Fruit fly (Drosophila melanogaster): ENCODE results near the gene PVRAP.

The PVRAP gene

dm6 chr3L:5987637-5988036, 9.4 kb upstream of the PVRAP start (continued):
- TF ChIP-seq CG8359 (GFP tag; optimal IDR thresholded peaks at IDR 0.05; ENCODE audit: borderline replicate concordance) (peak; percentile 38), unpg (GFP tag; optimal IDR thresholded peaks at IDR 0.05) (peak; percentile 42), sc (optimal IDR thresholded peaks at IDR 0.05) (no peak), sc (GFP tag; optimal IDR thresholded peaks at IDR 0.05) (peak; percentile 25), rib (GFP tag; IDR thresholded peaks at IDR 0.05) (no peak), CG14667 (GFP tag; IDR thresholded peaks at IDR 0.05) (peak; percentile 24; the same call in 1 of the 2 replicates), klu (GFP tag; IDR thresholded peaks at IDR 0.05) (no peak), Abd-B (GFP tag; optimal IDR thresholded peaks at IDR 0.05) (peak; percentile 11), NC2β (GFP tag; optimal IDR thresholded peaks at IDR 0.05) (peak; percentile 51), E2f2 (GFP tag; IDR thresholded peaks at IDR 0.05) (no peak), cato (GFP tag; optimal IDR thresholded peaks at IDR 0.05; ENCODE audit: borderline replicate concordance) (peak; percentile 16), jigr1 (GFP tag; IDR thresholded peaks at IDR 0.05) (no peak), dimm (GFP tag; IDR thresholded peaks at IDR 0.05) (0 out of 2 replicates have a peak, but pooled peaks have one; percentile 4), CG17568 (GFP tag; optimal IDR thresholded peaks at IDR 0.05) (peak; percentile 18), CG6689 (GFP tag; IDR thresholded peaks at IDR 0.05) (peak; percentile 69), CG11398 (GFP tag; optimal IDR thresholded peaks at IDR 0.05) (peak; percentile 24), HmgZ (tag; optimal IDR thresholded peaks at IDR 0.05) (no peak), CG7372 (GFP tag; IDR thresholded peaks at IDR 0.05) (peak; percentile 22; the same call in 1 of the 2 replicates), pnt (GFP tag; optimal IDR thresholded peaks at IDR 0.05) (peak; percentile 51), cwo (GFP tag; optimal IDR thresholded peaks at IDR 0.05) (no peak), CG1529 (GFP tag; optimal IDR thresholded peaks at IDR 0.05) (peak; percentile 57), Oli (tag; optimal IDR thresholded peaks at IDR 0.05) (peak; percentile 49), Asciz (GFP tag; optimal IDR thresholded peaks at IDR 0.05) (peak; percentile 15), lola (GFP tag; optimal IDR thresholded peaks at IDR 0.05) (peak in 1 of 3 experiments; percentile 73), CG7357 (GFP tag; IDR thresholded peaks at IDR 0.05) (no peak), CG17612 (GFP tag; IDR thresholded peaks at IDR 0.05) (no peak), CG12391 (tag; optimal IDR thresholded peaks at IDR 0.05) (peak; percentile 67), slou (GFP tag; optimal IDR thresholded peaks at IDR 0.05) (no peak), CG7556 (GFP tag; optimal IDR thresholded peaks at IDR 0.05) (peak; percentile 54), Hand (GFP tag; optimal IDR thresholded peaks at IDR 0.05) (no peak), Dfd (GFP tag; optimal IDR thresholded peaks at IDR 0.05) (no peak), CG13775 (GFP tag; optimal IDR thresholded peaks at IDR 0.05) (peak; percentile 38), al (GFP tag; IDR thresholded peaks at IDR 0.05) (no peak), gcm (GFP tag; optimal IDR thresholded peaks at IDR 0.05) (peak; percentile 39), en (GFP tag; optimal IDR thresholded peaks at IDR 0.05) (peak; percentile 25), CG18599 (GFP tag; optimal IDR thresholded peaks at IDR 0.05) (peak; percentile 32), Gug (GFP tag; IDR thresholded peaks at IDR 0.05) (0 out of 4 replicates have a peak, but pooled peaks have one; percentile 14), HLH3B (GFP tag; IDR thresholded peaks at IDR 0.05) (0 out of 2 replicates have a peak, but pooled peaks have one; percentile 43), MBD-R2 (GFP tag; IDR thresholded peaks at IDR 0.05) (no peak), usp (GFP tag; optimal IDR thresholded peaks at IDR 0.05) (no peak), CG13624 (GFP tag; optimal IDR thresholded peaks at IDR 0.05) (no peak), CG10267 (tag; optimal IDR thresholded peaks at IDR 0.05) (peak; percentile 73), ewg (GFP tag; optimal IDR thresholded peaks at IDR 0.05) (peak; percentile 29), scrt (GFP tag; optimal IDR thresholded peaks at IDR 0.05) (peak; percentile 69), CG11093 (GFP tag; IDR thresholded peaks at IDR 0.05) (no peak), ems (GFP tag; optimal IDR thresholded peaks at IDR 0.05) (peak; percentile 22), CG9215 (GFP tag; IDR thresholded peaks at IDR 0.05) (peak; percentile 26; the same call in 1 of the 2 replicates), Lhr (GFP tag; optimal IDR thresholded peaks at IDR 0.05) (no peak), CG9609 (GFP tag; optimal IDR thresholded peaks at IDR 0.05) (peak; percentile 24), ttk (GFP tag; IDR thresholded peaks at IDR 0.05) (no peak), otp (GFP tag; IDR thresholded peaks at IDR 0.05) (0 out of 3 replicates have a peak, but pooled peaks have one; percentile 37)

Measured in whole organism, embryonic.